Worm (Caenorhabditis elegans) whole organism, early embryonic: Measurements from ENCODE around the gene rabx-5.
A peak's percentile ranks its signal among the peaks of the same experiment; 100 is the strongest.

Source experiments
- B0310.2 ChIP-seq: sonication (generic microtip); optimal IDR thresholded peaks from 2 replicates; lab custom pipeline; 2016; ENCODE audit warnings: mild to moderate bottlenecking, missing genetic modification characterization, missing compliant biosample characterization
- F13C5.2 ChIP-seq: sonication (generic microtip); optimal IDR thresholded peaks from 2 replicates; lab custom pipeline; 2017; ENCODE audit warnings: mild to moderate bottlenecking, missing genetic modification characterization, inconsistent platforms, missing compliant biosample characterization
- aly-1 ChIP-seq: sonication (generic microtip); optimal IDR thresholded peaks from 2 replicates; lab custom pipeline; 2016; ENCODE audit warnings: missing genetic modification characterization, missing compliant biosample characterization
- ama-1 ChIP-seq: fragments of 150-350 bp; optimal IDR thresholded peaks from 2 replicates; lab custom pipeline; 2014
- ceh-13 ChIP-seq: fragments of 200-800 bp; sonication (Bioruptor generic); optimal IDR thresholded peaks from 2 replicates; lab custom pipeline; 2018; ENCODE audit warnings: mild to moderate bottlenecking, missing genetic modification characterization, missing compliant biosample characterization
- ceh-36 ChIP-seq: sonication (generic microtip); optimal IDR thresholded peaks from 2 replicates; lab custom pipeline; 2016; ENCODE audit warnings: missing genetic modification characterization, inconsistent platforms, missing compliant biosample characterization
- ets-7 ChIP-seq: sonication (generic microtip); optimal IDR thresholded peaks from 2 replicates; lab custom pipeline; 2016; ENCODE audit warnings: missing genotype, missing genetic modification characterization, missing compliant biosample characterization
- flt-1 ChIP-seq: fragments of 200-800 bp; sonication (Bioruptor generic); IDR thresholded peaks from 2 replicates; pipeline ENCODE4 v1.3.6; 2022; ENCODE audit warnings: missing genetic modification characterization, missing compliant biosample characterization
- hmbx-1 ChIP-seq: sonication (generic microtip); optimal IDR thresholded peaks from 2 replicates; lab custom pipeline; 2016; ENCODE audit warnings: mild to moderate bottlenecking, missing genetic modification characterization, missing compliant biosample characterization
- hmg-4 ChIP-seq: fragments of 200-800 bp; sonication (Bioruptor generic); optimal IDR thresholded peaks from 2 replicates; lab custom pipeline; 2018; ENCODE audit warnings: mild to moderate bottlenecking, missing genetic modification characterization, missing compliant biosample characterization
- hnd-1 ChIP-seq: sonication (generic microtip); optimal IDR thresholded peaks from 2 replicates; lab custom pipeline; 2016; ENCODE audit warnings: missing genetic modification characterization, missing compliant biosample characterization
- pes-1 ChIP-seq: fragments of 200-800 bp; sonication (Bioruptor generic); IDR thresholded peaks from 2 replicates; pipeline ENCODE4 v1.3.6; 2022; ENCODE audit warnings: missing genetic modification reagents, missing genetic modification characterization, missing compliant biosample characterization
- scrt-1 ChIP-seq: fragments of 200-800 bp; sonication (Bioruptor generic); IDR thresholded peaks from 2 replicates; pipeline ENCODE4 v1.3.6; 2022; ENCODE audit warnings: missing genetic modification characterization, missing compliant biosample characterization
- sea-1 ChIP-seq: fragments of 200-800 bp; sonication (Bioruptor generic); conservative IDR thresholded peaks from 2 replicates; pipeline ENCODE4 v1.3.6; 2022; ENCODE audit warnings: missing genetic modification characterization, missing compliant biosample characterization
- tbx-11 ChIP-seq: fragments of 200-800 bp; sonication (Bioruptor generic); IDR thresholded peaks from 2 replicates; pipeline ENCODE4 v1.3.6; 2022; ENCODE audit warnings: missing genetic modification characterization, missing compliant biosample characterization
- tbx-37 ChIP-seq: fragments of 200-800 bp; sonication (Bioruptor generic); conservative IDR thresholded peaks from 2 replicates; pipeline ENCODE4 v1.3.6; 2022; ENCODE audit warnings: missing genetic modification reagents, missing genetic modification characterization, missing compliant biosample characterization
- tra-4 ChIP-seq: sonication (generic microtip); optimal IDR thresholded peaks from 2 replicates; lab custom pipeline; 2017; ENCODE audit warnings: missing genetic modification characterization, missing compliant biosample characterization

Gene rabx-5

ce11 chrIII:10575320-10575719 lies 29.8 kb upstream of the rabx-5 start, which contains the start of gene Y45F3A.4:
Y45F3A.4 (minus strand) TSS chrIII:10575420.
- TF ChIP-seq scrt-1 (GFP tag; lab: Robert Waterston, UW) (no peak), aly-1 (tag; lab: Kevin White, UChicago) (no peak), hmbx-1 (tag; lab: Kevin White, UChicago) (no peak), ceh-36 (tag; lab: Kevin White, UChicago) (no peak), tbx-37 (GFP tag; lab: Robert Waterston, UW) (no peak), B0310.2 (no peak), ceh-13 (GFP tag; lab: Kevin White, UChicago) (no peak), flt-1 (GFP tag; lab: Robert Waterston, UW) (no peak), tbx-11 (GFP tag; lab: Robert Waterston, UW) (no peak), ets-7 (tag; lab: Kevin White, UChicago) (no peak), pes-1 (GFP tag; lab: Robert Waterston, UW) (no peak), hnd-1 (tag; lab: Kevin White, UChicago) (no peak), ama-1 (lab: Kevin White, UChicago) (no peak), tra-4 (no peak), sea-1 (GFP tag; lab: Robert Waterston, UW) (no peak), hmg-4 (GFP tag; lab: Kevin White, UChicago) (no peak), F13C5.2 (tag; lab: Kevin White, UChicago) (no peak)

- no peak for TF ChIP-seq pes-1 (GFP tag; lab: Robert Waterston, UW)
- no peak for TF ChIP-seq ceh-36 (tag; lab: Kevin White, UChicago)
Observed at ce11 chrIII:10577782-10578181, 27.4 kb upstream of the rabx-5 start.

- TF ChIP-seq sea-1 (GFP tag; lab: Robert Waterston, UW) (no peak), ceh-13 (GFP tag; lab: Kevin White, UChicago) (no peak), B0310.2 (no peak), tra-4 (no peak), hmbx-1 (tag; lab: Kevin White, UChicago) (no peak), hmg-4 (GFP tag; lab: Kevin White, UChicago) (no peak), pes-1 (GFP tag; lab: Robert Waterston, UW) (no peak), scrt-1 (GFP tag; lab: Robert Waterston, UW) (no peak), tbx-11 (GFP tag; lab: Robert Waterston, UW) (no peak), tbx-37 (GFP tag; lab: Robert Waterston, UW) (no peak)
Observed at ce11 chrIII:10578873-10579272, 26.3 kb upstream of the rabx-5 start.

DNA sequence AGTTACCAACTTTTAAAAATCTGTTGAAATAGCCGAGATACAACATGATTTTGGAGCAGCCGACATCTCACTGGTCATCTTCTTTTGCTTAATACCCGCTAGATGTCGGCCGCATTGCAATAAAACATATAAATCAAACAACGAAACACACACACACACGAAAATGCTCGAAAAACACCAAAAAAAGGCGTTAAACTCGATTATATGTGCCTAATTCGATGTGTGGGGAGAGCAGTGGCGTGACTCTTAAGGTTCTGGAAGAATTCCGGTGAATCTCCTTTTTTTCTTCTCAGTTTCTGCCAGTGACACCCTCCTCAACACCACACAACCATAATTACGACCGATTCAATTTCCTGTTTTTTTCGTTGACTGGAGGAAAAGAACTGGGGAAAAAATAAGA lies 24.9 kb upstream of the rabx-5 start:
- TF ChIP-seq ceh-36 (tag; lab: Kevin White, UChicago) = no peak
- TF ChIP-seq aly-1 (tag; lab: Kevin White, UChicago) = no peak
- no peak for TF ChIP-seq F13C5.2 (tag; lab: Kevin White, UChicago)
- TF ChIP-seq ceh-13 (GFP tag; lab: Kevin White, UChicago) = no peak
- TF ChIP-seq hmbx-1 (tag; lab: Kevin White, UChicago) = no peak
- no peak for TF ChIP-seq tbx-11 (GFP tag; lab: Robert Waterston, UW)
- TF ChIP-seq B0310.2 = no peak
- no peak for TF ChIP-seq hnd-1 (tag; lab: Kevin White, UChicago)
- TF ChIP-seq hmg-4 (GFP tag; lab: Kevin White, UChicago) = no peak

ce11 chrIII:10583483-10583882 lies 21.7 kb upstream of the rabx-5 start:
- TF ChIP-seq tbx-37 (GFP tag; lab: Robert Waterston, UW) (0 out of 2 replicates have a peak, but pooled peaks have one; percentile 12), hmbx-1 (tag; lab: Kevin White, UChicago) (no peak)

ce11 chrIII:10586243-10586642 lies 18.9 kb upstream of the rabx-5 start, which contains the start of gene Y45F3A.5:
Y45F3A.5 (minus strand) TSS chrIII:10586343.
- TF ChIP-seq F13C5.2 (tag; lab: Kevin White, UChicago) (no peak), hmg-4 (GFP tag; lab: Kevin White, UChicago) (no peak), ceh-36 (tag; lab: Kevin White, UChicago) (no peak), ets-7 (tag; lab: Kevin White, UChicago) (no peak), hmbx-1 (tag; lab: Kevin White, UChicago) (no peak), ceh-13 (GFP tag; lab: Kevin White, UChicago) (no peak), tbx-37 (GFP tag; lab: Robert Waterston, UW) (no peak), aly-1 (tag; lab: Kevin White, UChicago) (no peak), ama-1 (lab: Kevin White, UChicago) (no peak), B0310.2 (no peak), tbx-11 (GFP tag; lab: Robert Waterston, UW) (no peak), hnd-1 (tag; lab: Kevin White, UChicago) (no peak), scrt-1 (GFP tag; lab: Robert Waterston, UW) (no peak), sea-1 (GFP tag; lab: Robert Waterston, UW) (no peak), flt-1 (GFP tag; lab: Robert Waterston, UW) (no peak)

DNA sequence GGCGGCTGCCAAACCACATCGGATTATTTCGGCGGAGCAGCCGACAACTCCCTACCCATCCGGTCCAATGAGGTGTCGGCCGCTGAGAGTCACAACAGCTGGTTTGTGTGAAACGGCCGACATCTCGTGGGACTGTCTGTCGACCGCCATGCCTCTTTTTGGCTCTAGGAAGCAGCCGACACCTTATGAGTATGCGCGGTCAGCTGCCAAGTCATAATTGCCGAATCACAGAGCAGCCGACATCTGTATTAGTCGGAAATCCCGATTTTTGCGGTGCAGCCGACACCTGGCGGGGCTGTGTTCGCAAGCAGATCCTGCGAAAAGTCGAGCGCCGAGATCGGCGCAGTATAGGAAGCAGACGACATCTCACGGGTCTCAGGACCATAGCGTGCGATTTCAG lies 13.1 kb upstream of the rabx-5 start:
- no peak for TF ChIP-seq tbx-37 (GFP tag; lab: Robert Waterston, UW)
- no peak for TF ChIP-seq B0310.2
- no peak for TF ChIP-seq flt-1 (GFP tag; lab: Robert Waterston, UW)
- TF ChIP-seq hmg-4 (GFP tag; lab: Kevin White, UChicago) = no peak
- TF ChIP-seq ets-7 (tag; lab: Kevin White, UChicago) = no peak
- TF ChIP-seq F13C5.2 (tag; lab: Kevin White, UChicago) = no peak
- no peak for TF ChIP-seq tbx-11 (GFP tag; lab: Robert Waterston, UW)
- no peak for TF ChIP-seq sea-1 (GFP tag; lab: Robert Waterston, UW)
- no peak for TF ChIP-seq hmbx-1 (tag; lab: Kevin White, UChicago)
- no peak for TF ChIP-seq hnd-1 (tag; lab: Kevin White, UChicago)
